Fruit fly (Drosophila melanogaster): ENCODE results near the gene CG11626.

Gene CG11626

DNA sequence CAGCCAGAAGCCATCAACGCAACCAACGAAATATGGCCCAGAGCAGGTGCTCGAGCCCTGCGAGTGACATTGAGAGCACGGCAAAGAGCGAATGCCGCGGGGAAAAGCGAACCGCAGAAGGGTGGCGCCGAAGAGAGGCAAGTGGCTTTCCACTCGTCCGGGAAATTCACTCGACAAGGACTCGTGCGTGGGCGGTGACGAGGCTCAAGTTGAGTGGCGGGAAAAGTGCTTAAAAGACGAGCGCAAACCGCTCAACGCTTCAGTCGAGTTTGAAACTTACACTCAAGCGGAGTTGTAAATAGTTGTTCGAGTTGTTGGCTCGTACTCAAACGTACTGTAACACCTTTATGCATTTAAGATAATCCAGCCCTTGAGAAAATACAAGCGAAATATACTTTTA is 3.8 kb downstream of the CG11626 start, which contains the start of gene CG31221:
CG31221 (plus strand) TSS at position 256 of the 400 bp plus-strand sequence.
- TF ChIP-seq CG11456 (GFP tag; IDR thresholded peaks at IDR 0.05) = 0 out of 3 replicates have a peak, but pooled peaks have one; percentile 44
- TF ChIP-seq Aef1 (GFP tag; IDR thresholded peaks at IDR 0.05) = peak; percentile 21; the same call in 1 of the 3 replicates
- TF ChIP-seq wor (GFP tag; IDR thresholded peaks at IDR 0.05) = no peak
- peak; percentile 5 to 9 for TF ChIP-seq Trl (optimal IDR thresholded peaks at IDR 0.05)
- TF ChIP-seq Trl (GFP tag; optimal IDR thresholded peaks at IDR 0.05) = no peak
- no peak for TF ChIP-seq Hr78 (GFP tag; optimal IDR thresholded peaks at IDR 0.05)
- 0 out of 2 replicates have a peak, but pooled peaks have one; percentile 23 for TF ChIP-seq lmd (GFP tag; IDR thresholded peaks at IDR 0.05)
- no peak for TF ChIP-seq CG1602 (GFP tag; optimal IDR thresholded peaks at IDR 0.05)
- TF ChIP-seq amos (GFP tag; IDR thresholded peaks at IDR 0.05; ENCODE audit: partially characterized antibody) = peak; percentile 41; the same call in 1 of the 2 replicates
- TF ChIP-seq scrt (GFP tag; optimal IDR thresholded peaks at IDR 0.05) = peak; percentile 23
- 0 out of 2 replicates have a peak, but pooled peaks have one; percentile 41 for TF ChIP-seq CG32532 (GFP tag; IDR thresholded peaks at IDR 0.05)
- TF ChIP-seq ara (GFP tag; IDR thresholded peaks at IDR 0.05) = peak; percentile 25; the same call in 1 of the 2 replicates
- TF ChIP-seq CrebB (tag; optimal IDR thresholded peaks at IDR 0.05) = no peak
- peak; percentile 25 for TF ChIP-seq Jarid2 (GFP tag; optimal IDR thresholded peaks at IDR 0.05)
- TF ChIP-seq cad (GFP tag; optimal IDR thresholded peaks at IDR 0.05) = no peak
- peak; percentile 22; the same call in 1 of the 3 replicates for TF ChIP-seq ci (GFP tag; IDR thresholded peaks at IDR 0.05)
- TF ChIP-seq Deaf1 (tag; optimal IDR thresholded peaks at IDR 0.05) = peak; percentile 64
- peak; percentile 93 for TF ChIP-seq z (GFP tag; IDR thresholded peaks at IDR 0.05)
- 0 out of 2 replicates have a peak, but pooled peaks have one; percentile 18 for TF ChIP-seq CG6272 (GFP tag; IDR thresholded peaks at IDR 0.05)
- no peak for TF ChIP-seq br (optimal IDR thresholded peaks at IDR 0.05)
- TF ChIP-seq corto (GFP tag; optimal IDR thresholded peaks at IDR 0.05) = no peak
- TF ChIP-seq CG31224 (GFP tag; IDR thresholded peaks at IDR 0.05) = peak; percentile 29; the same call in 1 of the 2 replicates
- no peak for TF ChIP-seq croc (GFP tag; conservative IDR thresholded peaks at IDR 0.05)
- 0 out of 2 replicates have a peak, but pooled peaks have one; percentile 5 for TF ChIP-seq sisA (GFP tag; IDR thresholded peaks at IDR 0.05)
- TF ChIP-seq sr (GFP tag; IDR thresholded peaks at IDR 0.05) = peak; percentile 80; the same call in 2 of the 3 replicates
- no peak for TF ChIP-seq CG8290 (GFP tag; optimal IDR thresholded peaks at IDR 0.05)
- TF ChIP-seq CG8290 (tag; optimal IDR thresholded peaks at IDR 0.05) = no peak

DNA sequence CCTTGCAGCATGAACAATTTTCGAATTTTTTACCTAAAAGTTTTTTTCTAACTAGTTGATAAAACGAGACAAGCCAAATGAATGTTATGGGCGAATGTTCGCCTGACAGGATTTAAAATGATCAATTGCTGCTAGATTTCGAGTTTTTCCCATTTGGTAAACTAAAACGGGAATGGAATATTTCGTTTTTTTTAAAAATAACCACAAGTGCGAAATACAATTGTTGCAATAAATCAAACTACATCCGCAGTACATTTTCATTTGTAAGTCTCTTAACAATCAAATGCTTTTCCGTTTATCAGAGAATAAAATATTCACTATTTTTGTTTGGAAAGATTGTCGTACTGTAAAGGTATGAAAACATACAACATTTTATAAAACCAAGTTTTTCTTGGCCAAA is 16.4 kb downstream of the CG11626 start, which contains the start of gene CG3517:
CG3517 (minus strand) TSS at position 101 of the 400 bp plus-strand sequence.
- no peak for TF ChIP-seq knrl (GFP tag; IDR thresholded peaks at IDR 0.05; ENCODE audit: partially characterized antibody)
- TF ChIP-seq CG11504 (tag; optimal IDR thresholded peaks at IDR 0.05) = no peak
- no peak for TF ChIP-seq CG13775 (GFP tag; optimal IDR thresholded peaks at IDR 0.05)
- TF ChIP-seq inv (GFP tag; IDR thresholded peaks at IDR 0.05; ENCODE audit: partially characterized antibody) = no peak
- TF ChIP-seq sim (GFP tag; IDR thresholded peaks at IDR 0.05) = no peak
- TF ChIP-seq ro (GFP tag; IDR thresholded peaks at IDR 0.05) = no peak
- no peak for TF ChIP-seq fd102C (GFP tag; optimal IDR thresholded peaks at IDR 0.05)
- no peak for TF ChIP-seq dan (GFP tag; IDR thresholded peaks at IDR 0.05)
- no peak for TF ChIP-seq CG13424 (tag; optimal IDR thresholded peaks at IDR 0.05)
- TF ChIP-seq CG10431 (GFP tag; optimal IDR thresholded peaks at IDR 0.05) = no peak
- TF ChIP-seq grau (tag; optimal IDR thresholded peaks at IDR 0.05) = no peak
- no peak for TF ChIP-seq Ada2b (GFP tag; IDR thresholded peaks at IDR 0.05)
- TF ChIP-seq ERR (GFP tag; optimal IDR thresholded peaks at IDR 0.05) = no peak
- no peak for TF ChIP-seq CG6813 (GFP tag; optimal IDR thresholded peaks at IDR 0.05)
- TF ChIP-seq br (optimal IDR thresholded peaks at IDR 0.05) = no peak
- no peak for TF ChIP-seq Lim3 (GFP tag; IDR thresholded peaks at IDR 0.05)
